Fruit fly (Drosophila melanogaster): Measurements from ENCODE around the gene Psa.

DNA sequence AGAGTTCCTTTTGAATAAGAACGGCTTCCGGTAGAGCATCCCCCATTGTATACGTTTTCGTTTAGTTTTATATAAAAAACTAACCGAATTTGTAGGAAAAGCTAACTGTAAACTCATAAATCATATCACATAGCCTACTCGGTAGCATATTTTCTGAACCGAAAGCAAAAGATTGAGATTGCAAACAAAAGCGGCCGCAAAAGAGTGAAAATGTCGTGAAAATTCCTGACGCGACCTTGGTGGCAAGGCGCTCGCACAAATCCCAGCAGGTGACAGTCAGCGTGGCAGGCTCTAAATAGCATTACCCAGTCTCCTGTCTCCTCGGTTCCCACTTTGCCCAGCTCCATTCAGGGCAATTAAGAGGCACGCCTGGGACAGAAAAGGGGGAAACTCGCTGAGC is 30.7 kb upstream of the Psa start, which contains the start of gene Naa30B:
- TF ChIP-seq pad (GFP tag; optimal IDR thresholded peaks at IDR 0.05) = no peak
- no peak for TF ChIP-seq Crg-1 (GFP tag; optimal IDR thresholded peaks at IDR 0.05)
- TF ChIP-seq Clk (GFP tag; optimal IDR thresholded peaks at IDR 0.05) = no peak
- no peak for TF ChIP-seq CG7045 (GFP tag; optimal IDR thresholded peaks at IDR 0.05)
- TF ChIP-seq CG14711 (tag; optimal IDR thresholded peaks at IDR 0.05) = no peak
- no peak for TF ChIP-seq CG5204 (GFP tag; optimal IDR thresholded peaks at IDR 0.05)
- TF ChIP-seq CG33017 (tag; optimal IDR thresholded peaks at IDR 0.05) = no peak
- TF ChIP-seq kay (GFP tag; ENCODE audit: borderline replicate concordance) = no peak
- TF ChIP-seq CG12768 (GFP tag; optimal IDR thresholded peaks at IDR 0.05) = no peak
- TF ChIP-seq CG7101 (tag; optimal IDR thresholded peaks at IDR 0.05) = no peak
- no peak for TF ChIP-seq toe (GFP tag; optimal IDR thresholded peaks at IDR 0.05)
- TF ChIP-seq cnc (optimal IDR thresholded peaks at IDR 0.05) = no peak

All from whole organism, adult.